Worm (Caenorhabditis elegans) whole organism, L1 larva: Measurements from ENCODE around the gene Y69E1A.4.

Source experiments
- aly-2 ChIP-seq: fragments of 150-350 bp; optimal IDR thresholded peaks from 2 replicates; lab custom pipeline; 2014; ENCODE audit warnings: missing biosample characterization, missing genetic modification characterization
- efl-1 ChIP-seq, 4 experiments: fragments of 150-350 bp; optimal IDR thresholded peaks in 3 of 4; peaks in 1 of 4; 1 replicate in 1 of 4; 2 replicates in 3 of 4; lab custom pipeline; 2014; ENCODE audit warnings: missing biosample characterization in 2 of 4, missing genetic modification characterization in 2 of 4, missing genetic modification reagents in 2 of 4
- elt-3 ChIP-seq, 6 experiments: fragments of 150-350 bp in 1 of 6; sonication (generic microtip); optimal IDR thresholded peaks; 2 replicates each; lab custom pipeline; 2017 to 2018; ENCODE audit warnings: missing biosample characterization in 6 of 6, missing genetic modification characterization in 6 of 6, inconsistent platforms in 1 of 6
- fos-1 ChIP-seq: fragments of 150-350 bp; optimal IDR thresholded peaks from 2 replicates; lab custom pipeline; 2014; ENCODE audit warnings: missing biosample characterization, missing genetic modification characterization
- nhr-12 ChIP-seq: sonication (generic microtip); optimal IDR thresholded peaks from 2 replicates; lab custom pipeline; 2017; ENCODE audit warnings: missing biosample characterization, missing genetic modification characterization
- nhr-77 ChIP-seq: fragments of 150-350 bp; optimal IDR thresholded peaks from 2 replicates; lab custom pipeline; 2014; ENCODE audit warnings: missing biosample characterization, missing genetic modification characterization
- unc-130 ChIP-seq: fragments of 150-350 bp; optimal IDR thresholded peaks from 2 replicates; lab custom pipeline; 2017; ENCODE audit warnings: missing biosample characterization, missing genetic modification characterization, inconsistent platforms
- zag-1 ChIP-seq: fragments of 150-350 bp; optimal IDR thresholded peaks from 2 replicates; lab custom pipeline; 2014; ENCODE audit warnings: missing biosample characterization, missing genetic modification characterization

DNA sequence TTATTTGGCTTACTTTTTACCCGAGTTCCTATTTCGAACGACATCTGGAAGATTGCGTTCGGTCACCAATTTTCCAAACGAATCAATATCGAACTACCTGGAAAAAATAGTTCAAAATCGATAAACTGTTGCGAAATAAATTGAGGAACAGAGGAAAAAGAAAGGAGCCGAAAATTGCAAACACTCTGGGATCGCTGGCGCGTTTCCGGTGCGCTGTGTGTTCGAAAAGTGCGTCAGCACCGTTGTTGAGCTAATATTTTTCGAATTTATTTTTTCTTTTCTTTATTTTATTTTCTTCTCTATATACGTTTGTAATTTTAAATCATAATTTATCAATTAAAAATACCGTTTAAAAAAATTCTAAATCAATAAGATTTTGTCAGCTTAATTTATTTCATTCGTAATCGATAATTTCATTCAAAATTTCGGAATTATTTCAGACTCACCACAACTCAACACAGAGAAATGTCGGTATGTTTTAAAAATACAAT is 21.9 kb upstream of the Y69E1A.4 start, which contains the start of the genes dnc-1 and lsm-7:
- TF ChIP-seq nhr-12 (tag; lab: Kevin White, UChicago): no peak
- peak; percentile 45 for TF ChIP-seq fos-1 (tag; lab: Kevin White, UChicago)
- TF ChIP-seq efl-1 (optimal IDR thresholded peaks at IDR 0.05; lab: Kevin White, UChicago): peak; percentile 64 to 77
- peak; percentile 77 to 96 for TF ChIP-seq efl-1 (GFP tag; optimal IDR thresholded peaks at IDR 0.05 in 1 of 2; lab: Kevin White, UChicago)
- peak in 2 of 6 experiments; percentile 45 to 46 for TF ChIP-seq elt-3 (tag; optimal IDR thresholded peaks at IDR 0.05; lab: Kevin White, UChicago)
- no peak for TF ChIP-seq zag-1
- TF ChIP-seq unc-130 (tag; lab: Kevin White, UChicago): peak; percentile 9
- peak; percentile 60 for TF ChIP-seq nhr-77 (tag; lab: Kevin White, UChicago)
- no peak for TF ChIP-seq aly-2 (tag; lab: Kevin White, UChicago)
